Fruit fly (Drosophila melanogaster) whole organism, embryonic: ENCODE data around the gene CG34287.

Source experiments
- C15 ChIP-seq: fragments of 200-800 bp; sonication (Bioruptor generic); IDR thresholded peaks from 3 replicates; pipeline ENCODE4 v1.3.6; 2022; ENCODE audit warnings: missing biosample characterization, missing genetic modification characterization
- CG10565 ChIP-seq: fragments of 200-800 bp; sonication (Bioruptor generic); optimal IDR thresholded peaks from 3 replicates; lab custom pipeline; 2016; ENCODE audit warnings: missing biosample characterization, mild to moderate bottlenecking, missing genetic modification characterization
- CG11093 ChIP-seq: fragments of 200-800 bp; sonication (Bioruptor generic); IDR thresholded peaks from 3 replicates; pipeline ENCODE4 v1.3.6; 2022; ENCODE audit warnings: missing biosample characterization, missing genetic modification characterization
- CG13296 ChIP-seq: fragments of 200-800 bp; sonication (Bioruptor generic); optimal IDR thresholded peaks from 3 replicates; lab custom pipeline; 2018; ENCODE audit warnings: missing biosample characterization, mild to moderate bottlenecking, missing genetic modification characterization
- CG14667 ChIP-seq: fragments of 200-800 bp; sonication (Bioruptor generic); IDR thresholded peaks from 2 replicates; pipeline ENCODE4 v1.3.6; 2022; ENCODE audit warnings: missing biosample characterization, missing genetic modification characterization
- CG18764 ChIP-seq: fragments of 200-800 bp; sonication (Bioruptor generic); optimal IDR thresholded peaks from 3 replicates; lab custom pipeline; 2016; ENCODE audit warnings: missing biosample characterization, missing genetic modification characterization
- CG2202 ChIP-seq: fragments of 200-800 bp; sonication (Bioruptor generic); optimal IDR thresholded peaks from 2 replicates; lab custom pipeline; 2018; ENCODE audit warnings: missing biosample characterization, mild to moderate bottlenecking, missing genetic modification characterization
- CG30403 ChIP-seq: fragments of 200-800 bp; sonication (Bioruptor generic); optimal IDR thresholded peaks from 3 replicates; lab custom pipeline; 2016; ENCODE audit warnings: missing biosample characterization, missing genetic modification characterization
- CG31224 ChIP-seq: fragments of 200-800 bp; sonication (Bioruptor generic); IDR thresholded peaks from 2 replicates; pipeline ENCODE4 v1.3.6; 2022; ENCODE audit warnings: missing biosample characterization, missing genetic modification characterization
- CG32767 ChIP-seq: fragments of 200-800 bp; sonication (Bioruptor generic); IDR thresholded peaks from 2 replicates; pipeline ENCODE4 v1.3.6; 2022; ENCODE audit warnings: missing biosample characterization, missing genetic modification characterization
- CG33557 ChIP-seq: fragments of 200-800 bp; sonication (Bioruptor generic); optimal IDR thresholded peaks from 2 replicates; lab custom pipeline; 2019; ENCODE audit warnings: missing biosample characterization, mild to moderate bottlenecking, missing genetic modification characterization, moderate library complexity
- CG4360 ChIP-seq: fragments of 200-800 bp; sonication (Bioruptor generic); IDR thresholded peaks from 2 replicates; pipeline ENCODE4 v1.3.6; 2022; ENCODE audit warnings: missing biosample characterization, missing genetic modification characterization
- CG6683 ChIP-seq: fragments of 200-800 bp; sonication (Bioruptor generic); optimal IDR thresholded peaks from 2 replicates; lab custom pipeline; 2017; ENCODE audit warnings: missing biosample characterization, mild to moderate bottlenecking, missing genetic modification characterization, missing genetic modification reagents
- CG7839 ChIP-seq: fragments of 200-800 bp; sonication (Bioruptor generic); optimal IDR thresholded peaks from 3 replicates; lab custom pipeline; 2018; ENCODE audit warnings: missing biosample characterization, mild to moderate bottlenecking, missing genetic modification characterization, moderate library complexity
- CG9817 ChIP-seq: fragments of 200-800 bp; sonication (Bioruptor generic); optimal IDR thresholded peaks from 2 replicates; lab custom pipeline; 2018; ENCODE audit warnings: missing biosample characterization, mild to moderate bottlenecking, missing genetic modification characterization, moderate library complexity
- CG9876 ChIP-seq: fragments of 200-800 bp; sonication (Bioruptor generic); optimal IDR thresholded peaks from 2 replicates; lab custom pipeline; 2016; ENCODE audit warnings: missing biosample characterization, missing genetic modification characterization
- D ChIP-seq, 2 experiments: fragments of 200-800 bp in 1 of 2; fragments of >200 bp in 1 of 2; sonication (Bioruptor generic) in 1 of 2; optimal IDR thresholded peaks; 2 replicates in 1 of 2; 3 replicates in 1 of 2; lab custom pipeline; 2017; ENCODE audit warnings: mild to moderate bottlenecking in 1 of 2, missing biosample characterization in 1 of 2, missing genetic modification characterization in 1 of 2, missing genetic modification reagents in 1 of 2
- D19A ChIP-seq: fragments of 200-800 bp; optimal IDR thresholded peaks from 3 replicates; lab custom pipeline; 2019; ENCODE audit warnings: missing biosample characterization, mild to moderate bottlenecking, missing genetic modification characterization, moderate library complexity
- Dip3 ChIP-seq: fragments of 200-800 bp; sonication (Bioruptor generic); optimal IDR thresholded peaks from 3 replicates; lab custom pipeline; 2016; ENCODE audit warnings: missing biosample characterization, missing genetic modification characterization
- E2f2 ChIP-seq: fragments of 200-800 bp; sonication (Bioruptor generic); IDR thresholded peaks from 2 replicates; pipeline ENCODE4 v1.3.6; 2022; ENCODE audit warnings: missing biosample characterization, missing genetic modification characterization
- Ets65A ChIP-seq: fragments of 200-800 bp; sonication (Bioruptor generic); peaks from one replicate; lab custom pipeline; 2016; ENCODE audit warnings: missing biosample characterization, missing genetic modification characterization
- Hr51 ChIP-seq, 2 experiments: fragments of 200-800 bp; sonication (Bioruptor generic); optimal IDR thresholded peaks; 2 replicates in 1 of 2; 3 replicates in 1 of 2; lab custom pipeline; 2016 to 2018; ENCODE audit warnings: missing biosample characterization in 2 of 2, missing genetic modification characterization in 2 of 2, mild to moderate bottlenecking in 1 of 2, moderate library complexity in 1 of 2
- Lhr ChIP-seq: fragments of 200-800 bp; sonication (Bioruptor generic); optimal IDR thresholded peaks from 3 replicates; lab custom pipeline; 2017; ENCODE audit warnings: mild to moderate bottlenecking, missing biosample characterization, missing genetic modification reagents, missing genetic modification characterization
- MTF-1 ChIP-seq: fragments of 200-800 bp; sonication (Bioruptor generic); optimal IDR thresholded peaks from 2 replicates; lab custom pipeline; 2018; ENCODE audit warnings: missing biosample characterization, mild to moderate bottlenecking, missing genetic modification characterization, borderline replicate concordance
- Meics ChIP-seq: fragments of 200-800 bp; sonication (Bioruptor generic); optimal IDR thresholded peaks from 2 replicates; lab custom pipeline; 2017; ENCODE audit warnings: missing biosample characterization, mild to moderate bottlenecking, missing genetic modification characterization
- PHDP ChIP-seq: fragments of 200-800 bp; sonication (Bioruptor generic); optimal IDR thresholded peaks from 3 replicates; lab custom pipeline; 2018; ENCODE audit warnings: missing biosample characterization, mild to moderate bottlenecking, missing genetic modification characterization, moderate library complexity
- Ravus ChIP-seq: fragments of 200-800 bp; sonication (Bioruptor generic); IDR thresholded peaks from 2 replicates; pipeline ENCODE4 v1.3.6; 2022; ENCODE audit warnings: missing biosample characterization, missing genetic modification characterization
- Usf ChIP-seq: fragments of 200-800 bp; sonication (Bioruptor generic); optimal IDR thresholded peaks from 2 replicates; lab custom pipeline; 2017; ENCODE audit warnings: missing genotype, missing biosample characterization, missing genetic modification characterization
- Vsx1 ChIP-seq: fragments of 200-800 bp; sonication (Bioruptor generic); optimal IDR thresholded peaks from 2 replicates; lab custom pipeline; 2017; ENCODE audit warnings: missing biosample characterization, mild to moderate bottlenecking, missing genetic modification characterization, missing genetic modification reagents
- cg ChIP-seq: fragments of 200-800 bp; sonication (Bioruptor generic); optimal IDR thresholded peaks from 3 replicates; lab custom pipeline; 2019; ENCODE audit warnings: missing biosample characterization, mild to moderate bottlenecking, missing genetic modification characterization, moderate library complexity
- corto ChIP-seq: fragments of 200-800 bp; sonication (Bioruptor generic); optimal IDR thresholded peaks from 2 replicates; lab custom pipeline; 2016; ENCODE audit warnings: missing biosample characterization, mild to moderate bottlenecking, missing genetic modification characterization, moderate library complexity
- crol ChIP-seq: fragments of 200-800 bp; sonication (Bioruptor generic); IDR thresholded peaks from 2 replicates; pipeline ENCODE4 v1.3.6; 2022; ENCODE audit warnings: missing biosample characterization, missing genetic modification characterization
- dan ChIP-seq: fragments of 200-800 bp; sonication (Bioruptor generic); IDR thresholded peaks from 2 replicates; pipeline ENCODE4 v1.3.6; 2022; ENCODE audit warnings: missing biosample characterization, missing genetic modification characterization
- disco-r ChIP-seq: fragments of 200-800 bp; sonication (Bioruptor generic); optimal IDR thresholded peaks from 2 replicates; lab custom pipeline; 2016; ENCODE audit warnings: missing biosample characterization, missing genetic modification characterization
- dmrt11E ChIP-seq: fragments of 200-800 bp; sonication (Bioruptor generic); optimal IDR thresholded peaks from 3 replicates; lab custom pipeline; 2018; ENCODE audit warnings: missing biosample characterization, mild to moderate bottlenecking, missing genetic modification characterization, moderate library complexity
- ems ChIP-seq: fragments of 200-800 bp; sonication (Bioruptor generic); optimal IDR thresholded peaks from 3 replicates; lab custom pipeline; 2016; ENCODE audit warnings: missing biosample characterization, missing genetic modification characterization
- esg ChIP-seq: fragments of 200-800 bp; sonication (Bioruptor generic); conservative IDR thresholded peaks from 2 replicates; pipeline ENCODE4 v1.3.6; 2022; ENCODE audit warnings: missing biosample characterization, missing genetic modification characterization
- gcm2 ChIP-seq: fragments of 200-800 bp; sonication (Bioruptor generic); optimal IDR thresholded peaks from 2 replicates; lab custom pipeline; 2016; ENCODE audit warnings: missing biosample characterization, missing genetic modification characterization
- gsb-n ChIP-seq: fragments of 200-800 bp; sonication (Bioruptor generic); optimal IDR thresholded peaks from 3 replicates; lab custom pipeline; 2018; ENCODE audit warnings: missing biosample characterization, mild to moderate bottlenecking, missing genetic modification characterization
- ham ChIP-seq: fragments of 200-800 bp; sonication (Bioruptor generic); IDR thresholded peaks from 2 replicates; pipeline ENCODE4 v1.3.6; 2022; ENCODE audit warnings: missing biosample characterization, missing genetic modification characterization
- mam ChIP-seq: fragments of 200-800 bp; sonication (Bioruptor generic); optimal IDR thresholded peaks from 3 replicates; lab custom pipeline; 2016; ENCODE audit warnings: missing biosample characterization, missing genetic modification characterization
- nau ChIP-seq: fragments of 200-800 bp; sonication (Bioruptor generic); optimal IDR thresholded peaks from 3 replicates; lab custom pipeline; 2017; ENCODE audit warnings: missing biosample characterization, mild to moderate bottlenecking, missing genetic modification characterization, missing genetic modification reagents
- nom ChIP-seq: fragments of 200-800 bp; sonication (Bioruptor generic); optimal IDR thresholded peaks from 2 replicates; lab custom pipeline; 2017; ENCODE audit warnings: missing biosample characterization, missing genetic modification characterization, mild to moderate bottlenecking, moderate library complexity, missing genetic modification reagents
- oc ChIP-seq: fragments of 200-800 bp; sonication (Bioruptor generic); optimal IDR thresholded peaks from 2 replicates; lab custom pipeline; 2018; ENCODE audit warnings: missing biosample characterization, mild to moderate bottlenecking, missing genetic modification characterization, moderate library complexity
- odd ChIP-seq: fragments of 200-800 bp; sonication (Bioruptor generic); optimal IDR thresholded peaks from 2 replicates; lab custom pipeline; 2017; ENCODE audit warnings: missing biosample characterization, mild to moderate bottlenecking, missing genetic modification characterization
- pum ChIP-seq: fragments of 200-800 bp; sonication (Bioruptor generic); optimal IDR thresholded peaks from 2 replicates; lab custom pipeline; 2016; ENCODE audit warnings: missing biosample characterization, missing genetic modification characterization
- rib ChIP-seq: fragments of 200-800 bp; sonication (Bioruptor generic); IDR thresholded peaks from 2 replicates; pipeline ENCODE4 v1.3.6; 2022; ENCODE audit warnings: missing biosample characterization, missing genetic modification characterization
- sc ChIP-seq, 3 experiments: fragments of >200 bp in 2 of 3; fragments of 200-800 bp in 1 of 3; sonication (Bioruptor generic) in 1 of 3; optimal IDR thresholded peaks; 2 replicates in 2 of 3; 3 replicates in 1 of 3; lab custom pipeline; 2017; ENCODE audit warnings: mild to moderate bottlenecking in 1 of 3, missing biosample characterization in 1 of 3, missing genetic modification characterization in 1 of 3, missing genetic modification reagents in 1 of 3
- sim ChIP-seq: fragments of 200-800 bp; sonication (Bioruptor generic); IDR thresholded peaks from 2 replicates; pipeline ENCODE4 v1.3.6; 2022; ENCODE audit warnings: missing biosample characterization, missing genetic modification characterization
- tin ChIP-seq: fragments of 200-800 bp; sonication (Bioruptor generic); optimal IDR thresholded peaks from 3 replicates; lab custom pipeline; 2016; ENCODE audit warnings: missing biosample characterization, missing genetic modification characterization

The CG34287 gene

DNA sequence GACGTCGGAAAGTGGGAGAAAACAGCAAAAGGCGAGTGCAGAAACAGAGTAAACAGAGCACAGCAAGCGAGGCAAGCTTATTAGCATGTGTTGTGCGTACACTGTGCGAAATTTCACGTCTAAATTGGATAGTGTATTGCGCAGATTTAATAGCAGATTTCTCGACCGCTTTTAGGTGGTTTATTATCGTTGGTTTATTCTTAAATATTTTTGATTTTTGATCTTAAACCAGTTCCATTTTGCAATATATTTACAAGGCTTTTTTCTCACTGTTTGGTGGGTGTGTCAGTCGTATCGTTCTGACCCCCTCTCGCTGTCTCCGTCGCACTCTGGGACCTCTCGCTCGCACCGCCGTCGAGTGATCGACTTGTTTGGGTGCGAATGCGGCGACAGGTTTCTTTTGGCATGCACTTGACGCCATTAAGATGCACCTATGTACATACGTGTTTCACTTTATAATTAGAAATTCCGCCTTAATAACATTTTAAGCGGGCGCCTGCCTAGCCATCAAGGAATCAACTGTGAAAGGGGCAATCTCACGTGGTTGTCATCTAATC, 19.1 kb upstream of the CG34287 start (continued):
- TF ChIP-seq gsb-n (tag; lab: Kevin White, UChicago): no peak
- TF ChIP-seq CG13296 (GFP tag; lab: Kevin White, UChicago): no peak
- no peak for TF ChIP-seq nom (GFP tag; lab: Kevin White, UChicago)
- TF ChIP-seq Vsx1 (GFP tag; lab: Kevin White, UChicago): no peak
- no peak for TF ChIP-seq cg
- TF ChIP-seq CG7839 (tag; lab: Kevin White, UChicago): peak; percentile 32
- 0 out of 3 replicates have a peak, but pooled peaks have one; percentile 19 for TF ChIP-seq C15 (GFP tag; lab: Robert Waterston, UW)
- TF ChIP-seq CG10565 (GFP tag; lab: Kevin White, UChicago): no peak
- no peak for TF ChIP-seq mam
- TF ChIP-seq Meics (GFP tag; lab: Kevin White, UChicago): no peak
- TF ChIP-seq CG30403 (GFP tag; lab: Kevin White, UChicago): no peak
- 0 out of 3 replicates have a peak, but pooled peaks have one; percentile 10 for TF ChIP-seq CG11093 (GFP tag; lab: Robert Waterston, UW)
- no peak for TF ChIP-seq disco-r (GFP tag; lab: Kevin White, UChicago)
- TF ChIP-seq Usf (GFP tag; lab: Kevin White, UChicago): no peak
- TF ChIP-seq ham (GFP tag; lab: Robert Waterston, UW): no peak
- no peak for TF ChIP-seq CG9817 (tag; lab: Kevin White, UChicago)
- TF ChIP-seq Ravus (GFP tag; lab: Robert Waterston, UW): no peak
- TF ChIP-seq corto (GFP tag; lab: Kevin White, UChicago): peak; percentile 36
- TF ChIP-seq CG4360: no peak
- TF ChIP-seq CG2202 (tag; lab: Kevin White, UChicago): no peak
- no peak for TF ChIP-seq CG33557
- TF ChIP-seq CG6683 (GFP tag; lab: Kevin White, UChicago): no peak
- no peak for TF ChIP-seq MTF-1
- TF ChIP-seq Ets65A (GFP tag; lab: Kevin White, UChicago): peak; percentile 85
- TF ChIP-seq Dip3: no peak
- TF ChIP-seq D19A (tag; lab: Kevin White, UChicago): no peak
- no peak for TF ChIP-seq PHDP (tag; lab: Kevin White, UChicago)
- no peak for TF ChIP-seq oc
- TF ChIP-seq rib: no peak
- no peak for TF ChIP-seq crol
- TF ChIP-seq CG9876 (GFP tag; lab: Kevin White, UChicago): no peak
- TF ChIP-seq pum (GFP tag; lab: Kevin White, UChicago): no peak
- no peak for TF ChIP-seq E2f2 (GFP tag; lab: Robert Waterston, UW)
- no peak for TF ChIP-seq odd
- TF ChIP-seq Hr51 (GFP tag; optimal IDR thresholded peaks at IDR 0.05; lab: Kevin White, UChicago): peak in 1 of 2 experiments; percentile 19
- no peak for TF ChIP-seq nau (GFP tag; lab: Kevin White, UChicago)
- no peak for TF ChIP-seq Lhr (GFP tag; lab: Kevin White, UChicago)
- no peak for TF ChIP-seq D (optimal IDR thresholded peaks at IDR 0.05; lab: Kevin White, UChicago)
- no peak for TF ChIP-seq D (GFP tag; optimal IDR thresholded peaks at IDR 0.05; lab: Kevin White, UChicago)
- no peak for TF ChIP-seq sim
- no peak for TF ChIP-seq tin (GFP tag; lab: Kevin White, UChicago)
- TF ChIP-seq CG31224 (GFP tag; lab: Robert Waterston, UW): no peak
- TF ChIP-seq sc (optimal IDR thresholded peaks at IDR 0.05; lab: Kevin White, UChicago): no peak
- no peak for TF ChIP-seq sc (GFP tag; optimal IDR thresholded peaks at IDR 0.05; lab: Kevin White, UChicago)
- TF ChIP-seq dan (GFP tag; lab: Robert Waterston, UW): no peak
- no peak for TF ChIP-seq ems
- TF ChIP-seq dmrt11E: no peak
- TF ChIP-seq CG32767 (GFP tag; lab: Robert Waterston, UW): no peak
- no peak for TF ChIP-seq gcm2 (GFP tag; lab: Kevin White, UChicago)
- TF ChIP-seq CG18764: no peak
- TF ChIP-seq esg (GFP tag; lab: Robert Waterston, UW): 0 out of 2 replicates have a peak, but pooled peaks have one; percentile 11
- TF ChIP-seq CG14667 (GFP tag; lab: Robert Waterston, UW): no peak
